Worm (Caenorhabditis elegans) whole organism, L4/young adult: ENCODE results near the gene zig-10.

Experiments used
- W03F9.2 ChIP-seq: fragments of 150-350 bp; optimal IDR thresholded peaks from 2 replicates; lab custom pipeline; 2014; ENCODE audit warnings: missing biosample characterization, missing genetic modification characterization
- dao-5 ChIP-seq: sonication (generic microtip); optimal IDR thresholded peaks from 2 replicates; lab custom pipeline; 2016; ENCODE audit warnings: missing genotype, missing genetic modification characterization, moderate library complexity, missing compliant biosample characterization
- him-1 ChIP-seq: sonication (generic microtip); optimal IDR thresholded peaks from 2 replicates; lab custom pipeline; 2016; ENCODE audit warnings: missing genotype, missing genetic modification reagents, missing genetic modification characterization, missing compliant biosample characterization

Gene zig-10

ce11 chrII:6379038-6379563 is 19.4 kb upstream of the zig-10 start:
- TF ChIP-seq him-1 (tag; lab: Kevin White, UChicago) (no peak), W03F9.2 (tag; lab: Kevin White, UChicago) (no peak)

ce11 chrII:6380866-6381265 is 17.6 kb upstream of the zig-10 start, which contains the start of gene F58F12.12:
Gene F58F12.12, plus strand, starts transcription at chrII:6381166.
- TF ChIP-seq dao-5 (tag; lab: Kevin White, UChicago), result no peak

- TF ChIP-seq dao-5 (tag; lab: Kevin White, UChicago), result no peak
- TF ChIP-seq W03F9.2 (tag; lab: Kevin White, UChicago), result peak; percentile 83
- peak; percentile 30 for TF ChIP-seq him-1 (tag; lab: Kevin White, UChicago)
Observed at ce11 chrII:6383183-6383695, 15.3 kb upstream of the zig-10 start, which contains the start of gene F58F12.1. Gene F58F12.1, plus strand, starts transcription at chrII:6383645.

- TF ChIP-seq W03F9.2 (tag; lab: Kevin White, UChicago) (no peak), dao-5 (tag; lab: Kevin White, UChicago) (no peak), him-1 (tag; lab: Kevin White, UChicago) (no peak)
Observed at ce11 chrII:6386467-6386866, 12.0 kb upstream of the zig-10 start, which contains the start of gene F58F12.4. Gene F58F12.4, plus strand, starts transcription at chrII:6386767.

ce11 chrII:6387937-6388336 is 10.6 kb upstream of the zig-10 start, which contains the start of gene F58F12.2:
Gene F58F12.2, minus strand, starts transcription at chrII:6388037.
- TF ChIP-seq W03F9.2 (tag; lab: Kevin White, UChicago), result no peak
- TF ChIP-seq him-1 (tag; lab: Kevin White, UChicago), result no peak
- no peak for TF ChIP-seq dao-5 (tag; lab: Kevin White, UChicago)

ce11 chrII:6391195-6391594 is 7.3 kb upstream of the zig-10 start, which contains the start of gene F58F12.3:
Gene F58F12.3, minus strand, starts transcription at chrII:6391295.
- no peak for TF ChIP-seq him-1 (tag; lab: Kevin White, UChicago)
- no peak for TF ChIP-seq dao-5 (tag; lab: Kevin White, UChicago)
- TF ChIP-seq W03F9.2 (tag; lab: Kevin White, UChicago), result no peak

- TF ChIP-seq W03F9.2 (tag; lab: Kevin White, UChicago), result no peak
Observed at ce11 chrII:6394037-6394436, 4.5 kb upstream of the zig-10 start.

ce11 chrII:6401649-6402048 is 3.1 kb downstream of the zig-10 start, which contains the start of gene btb-2:
Gene btb-2, plus strand, starts transcription at chrII:6401949.
- no peak for TF ChIP-seq him-1 (tag; lab: Kevin White, UChicago)

- TF ChIP-seq dao-5 (tag; lab: Kevin White, UChicago) (no peak), W03F9.2 (tag; lab: Kevin White, UChicago) (no peak), him-1 (tag; lab: Kevin White, UChicago) (no peak)
Observed at ce11 chrII:6403233-6403632, 4.7 kb downstream of the zig-10 start, which contains the start of gene T25D10.1. Gene T25D10.1, plus strand, starts transcription at chrII:6403401.

ce11 chrII:6407279-6407678 is 8.8 kb downstream of the zig-10 start, which contains the start of gene spp-11:
Gene spp-11, minus strand, starts transcription at chrII:6407379.
- no peak for TF ChIP-seq dao-5 (tag; lab: Kevin White, UChicago)
- TF ChIP-seq him-1 (tag; lab: Kevin White, UChicago), result no peak
- TF ChIP-seq W03F9.2 (tag; lab: Kevin White, UChicago), result no peak

ce11 chrII:6409098-6409497 is 10.6 kb downstream of the zig-10 start:
- TF ChIP-seq dao-5 (tag; lab: Kevin White, UChicago) (no peak), W03F9.2 (tag; lab: Kevin White, UChicago) (no peak), him-1 (tag; lab: Kevin White, UChicago) (no peak)

- TF ChIP-seq him-1 (tag; lab: Kevin White, UChicago) (no peak), W03F9.2 (tag; lab: Kevin White, UChicago) (no peak), dao-5 (tag; lab: Kevin White, UChicago) (no peak)
Observed at ce11 chrII:6410181-6410580, 11.7 kb downstream of the zig-10 start, which contains the start of gene T25D10.4. Gene T25D10.4, minus strand, starts transcription at chrII:6410281.

- TF ChIP-seq W03F9.2 (tag; lab: Kevin White, UChicago) (no peak), him-1 (tag; lab: Kevin White, UChicago) (no peak), dao-5 (tag; lab: Kevin White, UChicago) (no peak)
Observed at ce11 chrII:6411660-6412451, 13.3 kb downstream of the zig-10 start.
